Worm (Caenorhabditis elegans): ENCODE measurements around the gene efl-3.

Gene efl-3

DNA sequence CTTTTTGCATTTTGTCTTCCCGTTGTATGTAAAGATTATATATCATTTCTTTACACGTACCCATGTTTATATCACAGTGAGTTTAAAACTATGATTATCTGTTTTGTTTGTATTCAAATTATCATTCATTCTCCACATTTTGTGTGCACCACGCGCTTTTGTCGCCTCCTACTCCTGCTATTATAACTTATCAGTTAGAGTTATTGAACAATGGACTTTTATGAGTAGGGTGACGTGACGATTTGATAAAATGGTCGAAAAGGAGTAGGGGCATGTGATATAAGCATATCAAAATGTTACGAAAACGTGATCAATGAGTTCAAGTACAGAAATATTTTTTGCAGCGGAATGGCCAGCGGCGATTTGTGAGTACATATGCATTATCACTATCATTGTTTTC lies 29.6 kb upstream of the efl-3 start:
- TF ChIP-seq sem-4 (tag; optimal IDR thresholded peaks at IDR 0.05) (no peak), elt-1 (tag; optimal IDR thresholded peaks at IDR 0.05) (no peak), aly-2 (tag; optimal IDR thresholded peaks at IDR 0.05) (no peak), egl-27 (tag; optimal IDR thresholded peaks at IDR 0.05) (no peak), gmeb-1 (tag; optimal IDR thresholded peaks at IDR 0.05) (peak; percentile 1), mdl-1 (tag; optimal IDR thresholded peaks at IDR 0.05) (peak in 1 of 2 experiments; percentile 37), mbf-1 (tag; optimal IDR thresholded peaks at IDR 0.05) (no peak), nhr-10 (tag; optimal IDR thresholded peaks at IDR 0.05) (no peak), unc-39 (tag; optimal IDR thresholded peaks at IDR 0.05) (no peak), Y55F3AM.14 (GFP tag; optimal IDR thresholded peaks at IDR 0.05) (no peak), lin-39 (tag; optimal IDR thresholded peaks at IDR 0.05) (no peak), nhr-25 (tag; optimal IDR thresholded peaks at IDR 0.05) (no peak), skn-1 (tag; optimal IDR thresholded peaks at IDR 0.05) (peak; percentile 84), sma-3 (GFP tag; optimal IDR thresholded peaks at IDR 0.05) (peak; percentile 38), zag-1 (tag; optimal IDR thresholded peaks at IDR 0.05) (no peak), nhr-12 (tag; optimal IDR thresholded peaks at IDR 0.05) (no peak), nhr-237 (tag; optimal IDR thresholded peaks at IDR 0.05) (no peak), nhr-23 (tag; optimal IDR thresholded peaks at IDR 0.05) (no peak), nhr-77 (tag; optimal IDR thresholded peaks at IDR 0.05) (no peak), ceh-82 (tag; optimal IDR thresholded peaks at IDR 0.05) (no peak), lin-11 (tag; optimal IDR thresholded peaks at IDR 0.05) (no peak), ztf-11 (tag; optimal IDR thresholded peaks at IDR 0.05) (no peak), ama-1 (optimal IDR thresholded peaks at IDR 0.05) (no peak), nhr-129 (tag; optimal IDR thresholded peaks at IDR 0.05) (no peak), fos-1 (tag; optimal IDR thresholded peaks at IDR 0.05) (peak; percentile 85), elt-3 (tag; optimal IDR thresholded peaks at IDR 0.05) (no peak), ztf-1 (GFP tag; conservative IDR thresholded peaks at IDR 0.05) (no peak), ZK546.5 (tag; optimal IDR thresholded peaks at IDR 0.05) (no peak), alr-1 (tag; optimal IDR thresholded peaks at IDR 0.05) (no peak), ztf-4 (tag; optimal IDR thresholded peaks at IDR 0.05) (no peak), lin-13 (GFP tag; optimal IDR thresholded peaks at IDR 0.05) (no peak), nhr-6 (tag; optimal IDR thresholded peaks at IDR 0.05) (no peak), snpc-4 (tag; optimal IDR thresholded peaks at IDR 0.05) (no peak), sma-9 (GFP tag; optimal IDR thresholded peaks at IDR 0.05) (peak; percentile 94), sma-9 (tag; optimal IDR thresholded peaks at IDR 0.05) (no peak), peb-1 (tag; optimal IDR thresholded peaks at IDR 0.05) (no peak), mab-5 (tag; optimal IDR thresholded peaks at IDR 0.05) (no peak), unc-62 (GFP tag; optimal IDR thresholded peaks at IDR 0.05) (no peak), crh-2 (tag; optimal IDR thresholded peaks at IDR 0.05) (peak; percentile 90), C34F6.9 (tag; optimal IDR thresholded peaks at IDR 0.05) (no peak), ceh-16 (tag; optimal IDR thresholded peaks at IDR 0.05) (no peak), F13H6.1 (tag; optimal IDR thresholded peaks at IDR 0.05) (peak; percentile 70), nhr-21 (tag; optimal IDR thresholded peaks at IDR 0.05) (peak; percentile 8), R02D3.7 (tag; optimal IDR thresholded peaks at IDR 0.05) (no peak), blmp-1 (tag; optimal IDR thresholded peaks at IDR 0.05; ENCODE audit: insufficient read depth) (no peak), unc-55 (GFP tag; optimal IDR thresholded peaks at IDR 0.05) (no peak), dmd-4 (tag; optimal IDR thresholded peaks at IDR 0.05) (no peak), nhr-11 (tag; optimal IDR thresholded peaks at IDR 0.05) (no peak), lsy-2 (tag; optimal IDR thresholded peaks at IDR 0.05) (peak in 1 of 2 experiments; percentile 39)

DNA sequence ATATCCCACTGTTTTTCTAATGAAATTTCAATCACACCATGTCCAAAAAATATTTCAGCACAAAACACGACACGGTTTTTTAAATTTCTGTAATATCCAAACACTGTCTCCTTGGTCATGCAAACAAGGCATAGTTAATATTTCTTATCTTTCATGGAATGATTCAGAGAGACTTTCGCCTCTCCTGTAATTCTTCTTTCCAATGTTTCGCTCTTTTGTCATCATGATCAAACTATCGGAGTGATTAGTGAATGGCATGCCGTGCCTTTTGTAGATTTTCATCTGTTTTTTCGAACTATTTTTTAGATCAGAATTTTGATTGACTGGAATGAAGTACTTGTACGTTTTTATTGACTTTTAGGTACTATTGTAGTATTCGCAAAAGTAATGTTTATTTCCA lies 28.1 kb upstream of the efl-3 start:
- TF ChIP-seq egl-27 (tag; optimal IDR thresholded peaks at IDR 0.05) = no peak
- TF ChIP-seq nhr-237 (tag; optimal IDR thresholded peaks at IDR 0.05) = no peak
- TF ChIP-seq ZK546.5 (tag; optimal IDR thresholded peaks at IDR 0.05) = no peak
- no peak for TF ChIP-seq unc-39 (tag; optimal IDR thresholded peaks at IDR 0.05)
- no peak for TF ChIP-seq lin-13 (GFP tag; optimal IDR thresholded peaks at IDR 0.05)
- peak; percentile 93 for TF ChIP-seq fos-1 (tag; optimal IDR thresholded peaks at IDR 0.05)
- peak; percentile 72 for TF ChIP-seq sma-9 (GFP tag; optimal IDR thresholded peaks at IDR 0.05)
- no peak for TF ChIP-seq sma-9 (tag; optimal IDR thresholded peaks at IDR 0.05)
- TF ChIP-seq skn-1 (tag; optimal IDR thresholded peaks at IDR 0.05) = peak; percentile 76
